Worm (Caenorhabditis elegans): ENCODE measurements around the gene irld-36.

The irld-36 gene

DNA sequence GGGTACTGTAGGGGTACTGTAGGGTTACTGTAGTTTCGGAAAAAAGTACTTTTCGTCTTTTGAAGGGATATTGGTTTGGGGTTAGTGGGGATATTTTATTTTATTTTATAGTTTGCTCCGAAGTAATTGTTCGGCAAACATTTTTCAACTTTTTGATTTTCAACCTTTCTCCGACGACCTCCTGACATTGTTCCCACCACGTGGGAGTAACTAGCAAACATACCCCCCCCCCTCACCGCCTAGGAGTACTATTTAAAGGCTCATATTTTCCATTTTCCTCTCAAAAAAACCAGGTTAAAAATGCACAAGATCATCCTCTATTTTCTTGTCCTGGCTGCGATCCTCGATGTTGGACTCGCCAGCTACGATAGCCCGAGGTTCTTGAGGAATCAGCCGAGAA, 13.2 kb upstream of the irld-36 start, which contains the start of gene srlf-29:
TSS of gene srlf-29 (plus strand) at position 301 of the 400 bp plus-strand sequence.
- TF ChIP-seq nhr-21 (tag; optimal IDR thresholded peaks at IDR 0.05) (no peak), C34F6.9 (tag; optimal IDR thresholded peaks at IDR 0.05) (no peak), lin-11 (tag; optimal IDR thresholded peaks at IDR 0.05) (no peak), lsy-2 (tag; optimal IDR thresholded peaks at IDR 0.05) (no peak), sma-9 (GFP tag; optimal IDR thresholded peaks at IDR 0.05) (no peak), sma-9 (tag; optimal IDR thresholded peaks at IDR 0.05) (no peak), nhr-237 (tag; optimal IDR thresholded peaks at IDR 0.05) (no peak), ceh-16 (tag; optimal IDR thresholded peaks at IDR 0.05) (no peak), ztf-4 (tag; optimal IDR thresholded peaks at IDR 0.05) (no peak), F13H6.1 (tag; optimal IDR thresholded peaks at IDR 0.05) (no peak), nhr-6 (tag; optimal IDR thresholded peaks at IDR 0.05) (no peak), nhr-10 (tag; optimal IDR thresholded peaks at IDR 0.05) (no peak), ama-1 (optimal IDR thresholded peaks at IDR 0.05) (no peak), ceh-82 (tag; optimal IDR thresholded peaks at IDR 0.05) (no peak)

DNA sequence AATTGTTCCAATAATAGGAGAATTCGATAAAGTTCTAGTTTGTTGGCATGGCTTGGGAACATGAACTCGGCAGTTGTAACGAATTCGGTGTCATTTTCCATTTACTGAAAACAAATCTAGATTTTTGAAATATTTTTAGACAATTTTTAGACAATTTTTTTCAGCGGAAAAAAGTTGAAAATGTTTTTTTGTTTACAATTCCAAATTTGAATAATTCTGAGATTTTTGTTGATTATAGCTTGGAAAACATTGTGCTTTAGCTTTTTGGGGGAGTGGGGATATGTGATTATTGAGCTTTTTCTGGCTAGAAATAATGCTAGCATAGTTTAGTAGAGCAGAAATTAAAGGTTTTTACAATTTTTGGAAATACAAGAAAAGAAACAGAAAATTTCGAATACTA, 10.3 kb upstream of the irld-36 start, which contains the start of gene srw-97:
TSS of gene srw-97 (minus strand) at position 101 of the 400 bp plus-strand sequence.
- TF ChIP-seq lin-11 (tag; optimal IDR thresholded peaks at IDR 0.05) (no peak), alr-1 (tag; optimal IDR thresholded peaks at IDR 0.05) (no peak), gmeb-1 (tag; optimal IDR thresholded peaks at IDR 0.05) (no peak), lin-39 (tag; optimal IDR thresholded peaks at IDR 0.05) (no peak), nhr-11 (tag; optimal IDR thresholded peaks at IDR 0.05) (no peak), nhr-10 (tag; optimal IDR thresholded peaks at IDR 0.05) (no peak), nhr-12 (tag; optimal IDR thresholded peaks at IDR 0.05) (no peak), C34F6.9 (tag; optimal IDR thresholded peaks at IDR 0.05) (no peak), unc-39 (tag; optimal IDR thresholded peaks at IDR 0.05) (no peak), aly-2 (tag; optimal IDR thresholded peaks at IDR 0.05) (no peak), unc-55 (GFP tag; optimal IDR thresholded peaks at IDR 0.05) (no peak), zag-1 (tag; optimal IDR thresholded peaks at IDR 0.05) (no peak), nhr-237 (tag; optimal IDR thresholded peaks at IDR 0.05) (no peak), mdl-1 (tag; optimal IDR thresholded peaks at IDR 0.05) (no peak), ama-1 (optimal IDR thresholded peaks at IDR 0.05) (no peak), nhr-6 (tag; optimal IDR thresholded peaks at IDR 0.05) (no peak), blmp-1 (tag; optimal IDR thresholded peaks at IDR 0.05; ENCODE audit: insufficient read depth) (no peak), elt-1 (tag; optimal IDR thresholded peaks at IDR 0.05) (no peak)

ce11 chrII:1670260-1670879, 8.8 kb upstream of the irld-36 start, which contains the start of gene nhx-6:
TSS of gene nhx-6 (plus strand) at chrII:1670829.
- TF ChIP-seq ama-1 (optimal IDR thresholded peaks at IDR 0.05): no peak
- no peak for TF ChIP-seq unc-55 (GFP tag; optimal IDR thresholded peaks at IDR 0.05)
- peak; percentile 9 for TF ChIP-seq nhr-23 (tag; optimal IDR thresholded peaks at IDR 0.05)

DNA sequence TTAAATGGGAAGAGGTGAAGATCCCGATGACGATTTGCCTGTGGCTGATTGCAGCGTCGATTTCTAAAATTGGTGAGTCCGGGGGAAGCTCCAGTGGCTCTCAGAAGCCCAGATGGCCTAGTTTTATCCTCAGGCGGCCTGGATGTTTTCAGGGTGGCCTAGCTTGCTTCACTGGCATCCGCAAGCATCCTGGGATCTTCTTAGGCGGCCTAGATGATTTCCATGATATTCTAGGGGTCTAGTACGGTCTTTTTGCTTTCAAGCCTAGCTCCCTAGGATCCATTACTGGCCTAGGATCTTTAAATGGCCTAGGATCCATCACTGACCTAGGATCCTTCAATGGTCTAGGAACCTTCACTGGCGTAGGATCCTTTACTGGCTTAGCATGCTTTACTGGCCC, 8.2 kb upstream of the irld-36 start:
- TF ChIP-seq fos-1 (tag; optimal IDR thresholded peaks at IDR 0.05) (no peak), ceh-16 (tag; optimal IDR thresholded peaks at IDR 0.05) (no peak), C34F6.9 (tag; optimal IDR thresholded peaks at IDR 0.05) (no peak), lin-13 (GFP tag; optimal IDR thresholded peaks at IDR 0.05) (no peak), mab-5 (tag; optimal IDR thresholded peaks at IDR 0.05) (no peak), zag-1 (tag; optimal IDR thresholded peaks at IDR 0.05) (no peak), sem-4 (tag; optimal IDR thresholded peaks at IDR 0.05) (no peak), egl-27 (tag; optimal IDR thresholded peaks at IDR 0.05) (no peak), ama-1 (optimal IDR thresholded peaks at IDR 0.05) (no peak), Y55F3AM.14 (GFP tag; optimal IDR thresholded peaks at IDR 0.05) (no peak), ztf-4 (tag; optimal IDR thresholded peaks at IDR 0.05) (no peak), gmeb-1 (tag; optimal IDR thresholded peaks at IDR 0.05) (no peak), ztf-11 (tag; optimal IDR thresholded peaks at IDR 0.05) (no peak), blmp-1 (tag; optimal IDR thresholded peaks at IDR 0.05; ENCODE audit: insufficient read depth) (no peak), lsy-2 (tag; optimal IDR thresholded peaks at IDR 0.05) (no peak), ZK546.5 (tag; optimal IDR thresholded peaks at IDR 0.05) (no peak), alr-1 (tag; optimal IDR thresholded peaks at IDR 0.05) (no peak), ztf-1 (GFP tag; conservative IDR thresholded peaks at IDR 0.05) (no peak)
